ENCODE assay signal across 5 worm cellular contexts in genomic region chrX:3678507-3679175, ce11.
TF ChIP-seq lines count a peak whose summit lies in the region.

TSS of gene tag-52 (minus strand) at chrX:3678557.

TF ChIP-seq in whole organism, L1 larva, 84 proteins besides CTCF, POLR2A, EP300 and RAD21 (continues in another document):
- TF ChIP-seq fkh-4 (tag; optimal IDR thresholded peaks at IDR 0.05; lab: Kevin White, UChicago; ENCODE audit: borderline replicate concordance) (no peak), nhr-85 (tag; lab: Kevin White, UChicago) (peak; percentile 94), nhr-19 (GFP tag; conservative IDR thresholded peaks at IDR 0.05; lab: Robert Waterston, UW) (peak; percentile 40), lin-14 (GFP tag; optimal IDR thresholded peaks at IDR 0.05; lab: Kevin White, UChicago) (peak; percentile 90), rnt-1 (tag; optimal IDR thresholded peaks at IDR 0.05; lab: Kevin White, UChicago) (peak; percentile 26), zag-1 (tag; optimal IDR thresholded peaks at IDR 0.05; lab: Kevin White, UChicago) (no peak), elt-2 (tag; optimal IDR thresholded peaks at IDR 0.05; lab: Kevin White, UChicago) (peak; percentile 86), snu-23 (GFP tag; optimal IDR thresholded peaks at IDR 0.05; lab: Kevin White, UChicago) (peak; percentile 60), C04F5.9 (tag; optimal IDR thresholded peaks at IDR 0.05; lab: Kevin White, UChicago) (no peak), swsn-7 (tag; optimal IDR thresholded peaks at IDR 0.05; lab: Kevin White, UChicago) (no peak), efl-3 (GFP tag; optimal IDR thresholded peaks at IDR 0.05; lab: Kevin White, UChicago) (peak; percentile 7), nhr-20 (tag; optimal IDR thresholded peaks at IDR 0.05; lab: Kevin White, UChicago) (peak; percentile 74), nhr-47 (tag; optimal IDR thresholded peaks at IDR 0.05; lab: Kevin White, UChicago) (peak; percentile 27), unc-30 (tag; optimal IDR thresholded peaks at IDR 0.05; lab: Kevin White, UChicago) (no peak), nhr-237 (tag; optimal IDR thresholded peaks at IDR 0.05; lab: Kevin White, UChicago) (no peak), ztf-11 (tag; optimal IDR thresholded peaks at IDR 0.05; lab: Kevin White, UChicago) (no peak), nhr-71 (tag; optimal IDR thresholded peaks at IDR 0.05; lab: Kevin White, UChicago) (peak; percentile 72), tbx-2 (tag; optimal IDR thresholded peaks at IDR 0.05; lab: Kevin White, UChicago) (peak; percentile 33), C16A3.4 (tag; optimal IDR thresholded peaks at IDR 0.05; lab: Kevin White, UChicago) (peak; percentile 16)

TF ChIP-seq in whole organism, L3 larva, 47 proteins besides CTCF, POLR2A, EP300 and RAD21:
- TF ChIP-seq elt-1 (tag; optimal IDR thresholded peaks at IDR 0.05; lab: Kevin White, UChicago) (peak; percentile 50), nhr-25 (tag; optimal IDR thresholded peaks at IDR 0.05; lab: Kevin White, UChicago) (peak; percentile 8), lsy-12 (tag; optimal IDR thresholded peaks at IDR 0.05; lab: Kevin White, UChicago) (peak; percentile 47), zag-1 (tag; optimal IDR thresholded peaks at IDR 0.05; lab: Kevin White, UChicago) (no peak), jun-1 (tag; optimal IDR thresholded peaks at IDR 0.05; lab: Kevin White, UChicago) (peak; percentile 50), unc-39 (tag; optimal IDR thresholded peaks at IDR 0.05; lab: Kevin White, UChicago) (no peak), nhr-43 (tag; optimal IDR thresholded peaks at IDR 0.05; lab: Kevin White, UChicago; ENCODE audit: poor library complexity, severe bottlenecking) (peak; percentile 9), ztf-11 (tag; optimal IDR thresholded peaks at IDR 0.05; lab: Kevin White, UChicago) (no peak), elt-2 (tag; optimal IDR thresholded peaks at IDR 0.05; lab: Kevin White, UChicago) (peak; percentile 86), lin-15B (tag; optimal IDR thresholded peaks at IDR 0.05; lab: Kevin White, UChicago) (peak; percentile 32), egl-5 (tag; optimal IDR thresholded peaks at IDR 0.05; lab: Kevin White, UChicago) (peak; percentile 63), nfya-1 (tag; optimal IDR thresholded peaks at IDR 0.05; lab: Kevin White, UChicago; ENCODE audit: insufficient read depth) (peak; percentile 31), snpc-4 (tag; optimal IDR thresholded peaks at IDR 0.05; lab: Kevin White, UChicago) (no peak), lin-39 (tag; optimal IDR thresholded peaks at IDR 0.05; lab: Kevin White, UChicago) (peak; percentile 53), pqm-1 (tag; optimal IDR thresholded peaks at IDR 0.05; lab: Kevin White, UChicago) (peak; percentile 67), aly-2 (tag; optimal IDR thresholded peaks at IDR 0.05; lab: Kevin White, UChicago) (no peak), pha-4 (tag; optimal IDR thresholded peaks at IDR 0.05; lab: Kevin White, UChicago) (peak; percentile 41), skn-1 (tag; optimal IDR thresholded peaks at IDR 0.05; lab: Kevin White, UChicago) (peak; percentile 46)

TF ChIP-seq in whole organism, early embryonic, 17 proteins besides CTCF, POLR2A, EP300 and RAD21:
- TF ChIP-seq F13C5.2 (tag; optimal IDR thresholded peaks at IDR 0.05; lab: Kevin White, UChicago) (peak; percentile 65), ceh-36 (tag; optimal IDR thresholded peaks at IDR 0.05; lab: Kevin White, UChicago) (peak; percentile 34), pes-1 (GFP tag; IDR thresholded peaks at IDR 0.05; lab: Robert Waterston, UW) (no peak), hmg-4 (GFP tag; optimal IDR thresholded peaks at IDR 0.05; lab: Kevin White, UChicago) (peak; percentile 88)

TF ChIP-seq in whole organism, midembryonic, 9 proteins besides CTCF, POLR2A, EP300 and RAD21:
- 0 out of 2 replicates have a peak, but pooled peaks have one; percentile 64 for TF ChIP-seq flt-1 (GFP tag; IDR thresholded peaks at IDR 0.05; lab: Robert Waterston, UW)
- no peak for TF ChIP-seq tab-1 (GFP tag; IDR thresholded peaks at IDR 0.05; lab: Robert Waterston, UW)

TF ChIP-seq in whole organism, young adult, 124 proteins besides CTCF, POLR2A, EP300 and RAD21:
- TF ChIP-seq lin-54 (GFP tag; optimal IDR thresholded peaks at IDR 0.05; lab: Kevin White, UChicago) (peak; percentile 24), dox-1 (GFP tag; IDR thresholded peaks at IDR 0.05; lab: Robert Waterston, UW) (peak; percentile 48; the same call in 1 of the 2 replicates), ztf-26 (tag; optimal IDR thresholded peaks at IDR 0.05; lab: Kevin White, UChicago) (peak; percentile 21), ztf-3 (GFP tag; optimal IDR thresholded peaks at IDR 0.05; lab: Kevin White, UChicago) (no peak), ceh-27 (GFP tag; optimal IDR thresholded peaks at IDR 0.05; lab: Kevin White, UChicago) (peak; percentile 68), zfh-2 (GFP tag; conservative IDR thresholded peaks at IDR 0.05; lab: Robert Waterston, UW) (peak; percentile 66), nhr-80 (tag; optimal IDR thresholded peaks at IDR 0.05; lab: Kevin White, UChicago) (peak; percentile 54), K12H6.12 (tag; optimal IDR thresholded peaks at IDR 0.05; lab: Kevin White, UChicago) (peak; percentile 57), ama-1 (optimal IDR thresholded peaks at IDR 0.05; lab: Kevin White, UChicago) (no peak), ama-1 (GFP tag; optimal IDR thresholded peaks at IDR 0.05; lab: Kevin White, UChicago) (no peak), hlh-26 (GFP tag; conservative IDR thresholded peaks at IDR 0.05; lab: Robert Waterston, UW) (no peak), efl-1 (GFP tag; optimal IDR thresholded peaks at IDR 0.05; lab: Kevin White, UChicago) (peak; percentile 20), tbx-9 (tag; optimal IDR thresholded peaks at IDR 0.05; lab: Kevin White, UChicago; ENCODE audit: borderline replicate concordance) (no peak), atf-7 (tag; optimal IDR thresholded peaks at IDR 0.05; lab: Kevin White, UChicago) (peak; percentile 8), chd-7 (tag; optimal IDR thresholded peaks at IDR 0.05; lab: Kevin White, UChicago) (peak; percentile 58), tlf-1 (GFP tag; optimal IDR thresholded peaks at IDR 0.05; lab: Kevin White, UChicago) (no peak), mcd-1 (GFP tag; IDR thresholded peaks at IDR 0.05; lab: Robert Waterston, UW) (peak; percentile 72)

Comparison
In these comparisons a context has a peak if more than half of its experiments do, and no peak if none do; other contexts are left out.
1. Of the 8 proteins assayed by ChIP-seq in both whole organism, young adult and whole organism, L1 larva: peak only in whole organism, young adult: none; only in whole organism, L1 larva: dpl-1, lin-35 and nhr-90; in both: efl-1; in neither: 4.